Worm (Caenorhabditis elegans) whole organism, late embryonic: Measurements from ENCODE around the gene cyp-13A6.

ENCODE experiments used
- ceh-18 ChIP-seq: sonication (generic microtip); optimal IDR thresholded peaks from 2 replicates; lab custom pipeline; 2016; ENCODE audit warnings: missing genetic modification characterization, missing compliant biosample characterization
- ceh-9 ChIP-seq: sonication (generic microtip); optimal IDR thresholded peaks from 2 replicates; lab custom pipeline; 2016; ENCODE audit warnings: mild to moderate bottlenecking, missing genetic modification characterization, inconsistent platforms, missing compliant biosample characterization
- elt-2 ChIP-seq: sonication (generic microtip); optimal IDR thresholded peaks from 2 replicates; lab custom pipeline; 2016; ENCODE audit warnings: missing genetic modification reagents, missing genetic modification characterization, missing compliant biosample characterization
- lim-6 ChIP-seq: sonication (generic microtip); optimal IDR thresholded peaks from 2 replicates; lab custom pipeline; 2016; ENCODE audit warnings: missing genetic modification characterization, missing compliant biosample characterization
- nfya-1 ChIP-seq: sonication (generic microtip); optimal IDR thresholded peaks from 2 replicates; lab custom pipeline; 2017; ENCODE audit warnings: missing genetic modification characterization, mild to moderate bottlenecking, missing compliant biosample characterization, antibody characterized with exemption, moderate library complexity
- odd-2 ChIP-seq: sonication (generic microtip); optimal IDR thresholded peaks from 2 replicates; lab custom pipeline; 2017; ENCODE audit warnings: antibody characterized with exemption, mild to moderate bottlenecking, missing genetic modification characterization, missing compliant biosample characterization
- rnt-1 ChIP-seq: sonication (generic microtip); optimal IDR thresholded peaks from 2 replicates; lab custom pipeline; 2016; ENCODE audit warnings: missing genetic modification characterization, missing compliant biosample characterization
- tbx-2 ChIP-seq: sonication (generic microtip); optimal IDR thresholded peaks from 2 replicates; lab custom pipeline; 2016; ENCODE audit warnings: missing genetic modification characterization, missing compliant biosample characterization

DNA sequence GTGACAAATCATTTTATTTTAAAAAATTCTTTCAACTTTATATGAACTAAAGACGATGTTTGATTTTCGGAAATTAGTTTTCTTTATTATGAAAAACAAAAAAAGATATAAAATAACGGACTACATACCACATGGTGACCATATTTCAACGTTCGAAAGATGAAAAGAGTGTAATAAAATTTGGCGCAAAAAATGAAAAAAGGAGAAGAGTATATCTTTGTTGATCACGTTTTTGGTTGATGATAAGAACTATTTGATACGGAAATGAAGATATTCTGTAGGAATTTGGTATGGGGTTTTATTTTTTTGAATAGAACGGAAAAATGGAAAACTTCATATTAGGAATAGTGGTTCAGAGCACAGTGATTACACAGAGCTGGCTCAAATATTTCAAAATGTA, 49.6 kb downstream of the cyp-13A6 start, which contains the start of gene Y53C12B.7:
- TF ChIP-seq nfya-1 (tag; lab: Kevin White, UChicago) (no peak), ceh-9 (tag; lab: Kevin White, UChicago) (no peak), elt-2 (tag; lab: Kevin White, UChicago) (no peak), odd-2 (tag; lab: Kevin White, UChicago) (no peak), tbx-2 (tag; lab: Kevin White, UChicago) (no peak), ceh-18 (tag; lab: Kevin White, UChicago) (no peak), lim-6 (tag; lab: Kevin White, UChicago) (no peak), rnt-1 (tag; lab: Kevin White, UChicago) (no peak)
